Worm (Caenorhabditis elegans): ENCODE measurements around the gene srv-30.

DNA sequence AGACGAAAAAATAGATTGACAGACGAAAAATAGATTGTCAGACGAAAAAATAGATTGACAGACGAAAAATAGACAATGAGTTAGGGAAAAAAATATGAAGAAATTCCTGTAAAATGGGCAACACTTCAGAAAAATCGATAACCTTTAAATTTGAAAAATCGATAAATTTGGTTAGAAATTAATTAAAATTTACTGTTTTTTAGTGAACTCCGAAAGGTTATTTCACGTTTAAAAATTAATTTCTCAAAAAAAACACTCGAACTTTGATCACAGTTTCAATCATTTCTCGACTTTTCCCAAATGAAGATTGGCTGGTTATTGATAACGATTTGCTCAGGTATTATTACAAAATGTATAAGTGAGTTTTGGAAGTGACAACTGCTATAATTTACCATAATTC, 38.2 kb upstream of the srv-30 start, which contains the start of gene csp-2:
- TF ChIP-seq him-1 (tag; optimal IDR thresholded peaks at IDR 0.05), result no peak
- no peak for TF ChIP-seq W03F9.2 (tag; optimal IDR thresholded peaks at IDR 0.05)
- no peak for TF ChIP-seq dao-5 (tag; optimal IDR thresholded peaks at IDR 0.05)

Measured in whole organism, L4/young adult.